Worm (Caenorhabditis elegans) whole organism, midembryonic: ENCODE measurements around the gene nac-3.

Source experiments
- T22C8.4 ChIP-seq: fragments of 200-800 bp; sonication (Bioruptor generic); IDR thresholded peaks from 2 replicates; pipeline ENCODE4 v1.3.6; 2022; ENCODE audit warnings: missing genetic modification characterization, missing compliant biosample characterization
- ref-1 ChIP-seq: fragments of 200-800 bp; sonication (Bioruptor generic); conservative IDR thresholded peaks from 2 replicates; pipeline ENCODE4 v1.3.6; 2022; ENCODE audit warnings: missing genetic modification reagents, missing genetic modification characterization, missing compliant biosample characterization
- ztf-29 ChIP-seq: fragments of 200-800 bp; sonication (Bioruptor generic); IDR thresholded peaks from 2 replicates; pipeline ENCODE4 v1.3.6; 2022; ENCODE audit warnings: missing genetic modification reagents, missing genetic modification characterization, missing compliant biosample characterization

DNA sequence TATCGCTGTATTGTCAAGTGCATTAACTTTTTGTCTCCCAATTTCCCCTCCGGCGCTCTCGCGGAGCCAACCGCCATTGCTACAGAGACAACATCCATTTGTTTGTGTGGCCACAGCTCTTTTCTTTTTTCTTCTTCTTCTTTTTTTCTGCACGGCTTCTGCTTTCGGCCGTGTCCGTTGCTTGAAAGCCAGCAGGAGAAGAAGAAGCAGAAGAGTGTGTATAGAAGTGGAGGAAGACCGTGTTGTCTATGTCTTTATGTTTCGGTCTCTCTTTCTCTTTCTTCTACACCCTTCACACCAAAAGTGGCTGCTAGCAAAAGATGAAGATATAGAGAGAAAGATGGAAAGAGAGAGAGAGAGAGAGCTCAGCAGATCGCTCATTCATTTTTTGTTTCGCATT, 35.2 kb downstream of the nac-3 start:
- 0 out of 2 replicates have a peak, but pooled peaks have one; percentile 13 for TF ChIP-seq ztf-29 (GFP tag; lab: Robert Waterston, UW)
- no peak for TF ChIP-seq ref-1 (GFP tag; lab: Robert Waterston, UW)
- TF ChIP-seq T22C8.4 (GFP tag; lab: Robert Waterston, UW), result no peak
